Fruit fly (Drosophila melanogaster) whole organism, embryonic: ENCODE data around the gene Tob.

Experiments used
- Atf-2 ChIP-seq: fragments of 200-800 bp; sonication (Bioruptor generic); optimal IDR thresholded peaks from 2 replicates; lab custom pipeline; 2016; ENCODE audit warnings: missing biosample characterization, missing genetic modification characterization
- Bgb ChIP-seq: fragments of 200-800 bp; sonication (Bioruptor generic); IDR thresholded peaks from 2 replicates; pipeline ENCODE4 v1.3.6; 2022; ENCODE audit warnings: missing biosample characterization, missing genetic modification characterization; ENCODE audit not compliant: partially characterized antibody
- Bteb2 ChIP-seq: fragments of 200-800 bp; sonication (Bioruptor generic); optimal IDR thresholded peaks from 2 replicates; lab custom pipeline; 2016; ENCODE audit warnings: missing biosample characterization, missing genetic modification characterization
- CG1529 ChIP-seq: fragments of 200-800 bp; sonication (Bioruptor generic); optimal IDR thresholded peaks from 3 replicates; lab custom pipeline; 2018; ENCODE audit warnings: missing biosample characterization, missing genetic modification characterization
- CG17186 ChIP-seq: fragments of 200-800 bp; sonication (Bioruptor generic); optimal IDR thresholded peaks from 3 replicates; lab custom pipeline; 2017; ENCODE audit warnings: missing biosample characterization, missing genetic modification reagents, missing genetic modification characterization
- CG17328 ChIP-seq: fragments of 200-800 bp; sonication (Bioruptor generic); IDR thresholded peaks from 2 replicates; pipeline ENCODE4 v1.3.6; 2022; ENCODE audit warnings: missing biosample characterization, missing genetic modification characterization
- CG18619 ChIP-seq: fragments of 200-800 bp; sonication (Bioruptor generic); optimal IDR thresholded peaks from 3 replicates; lab custom pipeline; 2017; ENCODE audit warnings: missing biosample characterization, mild to moderate bottlenecking, missing genetic modification characterization
- CG2116 ChIP-seq: fragments of 200-800 bp; sonication (Bioruptor generic); optimal IDR thresholded peaks from 3 replicates; lab custom pipeline; 2018; ENCODE audit warnings: missing biosample characterization, mild to moderate bottlenecking, missing genetic modification characterization
- CG2199 ChIP-seq: fragments of 200-800 bp; sonication (Bioruptor generic); IDR thresholded peaks from 3 replicates; pipeline ENCODE4 v1.3.6; 2022; ENCODE audit warnings: missing biosample characterization, missing genetic modification characterization
- CG2712 ChIP-seq: fragments of 200-800 bp; optimal IDR thresholded peaks from 3 replicates; lab custom pipeline; 2019; ENCODE audit warnings: missing biosample characterization, mild to moderate bottlenecking, missing genetic modification characterization, moderate library complexity
- CG3163 ChIP-seq: fragments of 200-800 bp; sonication (Bioruptor generic); optimal IDR thresholded peaks from 3 replicates; lab custom pipeline; 2016; ENCODE audit warnings: missing biosample characterization, missing genetic modification characterization
- CG33213 ChIP-seq: fragments of 200-800 bp; sonication (Bioruptor generic); optimal IDR thresholded peaks from 3 replicates; lab custom pipeline; 2016; ENCODE audit warnings: missing biosample characterization, missing genetic modification characterization
- CG3995 ChIP-seq: fragments of 200-800 bp; sonication (Bioruptor generic); optimal IDR thresholded peaks from 3 replicates; lab custom pipeline; 2016; ENCODE audit warnings: missing biosample characterization, missing genetic modification characterization
- CG42726 ChIP-seq: fragments of 200-800 bp; sonication (Bioruptor generic); IDR thresholded peaks from 2 replicates; pipeline ENCODE4 v1.3.6; 2022; ENCODE audit warnings: missing biosample characterization, missing genetic modification characterization; ENCODE audit not compliant: partially characterized antibody
- CG4404 ChIP-seq: fragments of 200-800 bp; sonication (Bioruptor generic); IDR thresholded peaks from 2 replicates; pipeline ENCODE4 v1.3.6; 2022; ENCODE audit warnings: missing biosample characterization, missing genetic modification characterization
- CG9215 ChIP-seq: fragments of 200-800 bp; sonication (Bioruptor generic); IDR thresholded peaks from 2 replicates; pipeline ENCODE4 v1.3.6; 2022; ENCODE audit warnings: missing biosample characterization, missing genetic modification characterization
- CTCF ChIP-seq: fragments of 200-800 bp; sonication (Bioruptor generic); optimal IDR thresholded peaks from 2 replicates; lab custom pipeline; 2017; ENCODE audit warnings: missing biosample characterization, mild to moderate bottlenecking, missing genetic modification characterization, moderate library complexity
- Dll ChIP-seq: fragments of 200-800 bp; sonication (Bioruptor generic); IDR thresholded peaks from 4 replicates; pipeline ENCODE4 v1.3.6; 2022; ENCODE audit warnings: missing biosample characterization, missing genetic modification characterization; ENCODE audit not compliant: partially characterized antibody
- Fer3 ChIP-seq: fragments of 200-800 bp; sonication (Bioruptor generic); optimal IDR thresholded peaks from 2 replicates; lab custom pipeline; 2018; ENCODE audit warnings: missing biosample characterization, mild to moderate bottlenecking, missing genetic modification characterization, moderate library complexity
- GATAe ChIP-seq: fragments of 200-800 bp; sonication (Bioruptor generic); conservative IDR thresholded peaks from 2 replicates; pipeline ENCODE4 v1.3.6; 2022; ENCODE audit warnings: missing biosample characterization, missing genetic modification characterization
- Hey ChIP-seq: fragments of 200-800 bp; sonication (Bioruptor generic); optimal IDR thresholded peaks from 3 replicates; lab custom pipeline; 2018; ENCODE audit warnings: missing biosample characterization, mild to moderate bottlenecking, missing genetic modification characterization
- HmgZ ChIP-seq: fragments of 200-800 bp; sonication (Bioruptor generic); optimal IDR thresholded peaks from 2 replicates; lab custom pipeline; 2018; ENCODE audit warnings: missing biosample characterization, mild to moderate bottlenecking, missing genetic modification characterization
- Hr78 ChIP-seq, 2 experiments: fragments of 200-800 bp in 1 of 2; fragments of >200 bp in 1 of 2; sonication (Bioruptor generic) in 1 of 2; optimal IDR thresholded peaks; 2 replicates each; lab custom pipeline; 2017 to 2019; ENCODE audit warnings: missing biosample characterization in 2 of 2, missing genetic modification characterization in 2 of 2, mild to moderate bottlenecking in 1 of 2, moderate library complexity in 1 of 2
- Myb ChIP-seq: fragments of 200-800 bp; sonication (Bioruptor generic); optimal IDR thresholded peaks from 2 replicates; lab custom pipeline; 2016; ENCODE audit warnings: missing biosample characterization, missing genetic modification characterization
- NC2α ChIP-seq: fragments of 200-800 bp; sonication (Bioruptor generic); optimal IDR thresholded peaks from 2 replicates; lab custom pipeline; 2016; ENCODE audit warnings: missing biosample characterization, missing genetic modification characterization
- NfI ChIP-seq: fragments of 200-800 bp; sonication (Bioruptor generic); optimal IDR thresholded peaks from 3 replicates; lab custom pipeline; 2018; ENCODE audit warnings: missing biosample characterization, mild to moderate bottlenecking, missing genetic modification characterization, moderate library complexity
- Sin3A ChIP-seq: fragments of >200 bp; optimal IDR thresholded peaks from 2 replicates; lab custom pipeline; 2018
- Sry-δ ChIP-seq: fragments of 200-800 bp; sonication (Bioruptor generic); optimal IDR thresholded peaks from 2 replicates; lab custom pipeline; 2016; ENCODE audit warnings: missing biosample characterization, missing genetic modification characterization
- Trl ChIP-seq, 3 experiments: fragments of >200 bp in 2 of 3; fragments of 200-800 bp in 1 of 3; sonication (Bioruptor generic) in 1 of 3; optimal IDR thresholded peaks; 2 replicates in 1 of 3; 3 replicates in 2 of 3; lab custom pipeline; 2016 to 2017; ENCODE audit warnings: missing biosample characterization in 1 of 3, missing genetic modification characterization in 1 of 3
- Vsx1 ChIP-seq: fragments of 200-800 bp; sonication (Bioruptor generic); optimal IDR thresholded peaks from 2 replicates; lab custom pipeline; 2017; ENCODE audit warnings: missing biosample characterization, mild to moderate bottlenecking, missing genetic modification characterization, missing genetic modification reagents
- ato ChIP-seq: fragments of 200-800 bp; sonication (Bioruptor generic); IDR thresholded peaks from 2 replicates; pipeline ENCODE4 v1.3.6; 2022; ENCODE audit warnings: missing biosample characterization, missing genetic modification characterization; ENCODE audit not compliant: partially characterized antibody
- bbx ChIP-seq: fragments of 200-800 bp; sonication (Bioruptor generic); IDR thresholded peaks from 2 replicates; pipeline ENCODE4 v1.3.6; 2022; ENCODE audit warnings: missing biosample characterization, missing genetic modification characterization; ENCODE audit not compliant: partially characterized antibody
- bowl ChIP-seq: fragments of 200-800 bp; sonication (Bioruptor generic); IDR thresholded peaks from 2 replicates; pipeline ENCODE4 v1.3.6; 2022; ENCODE audit warnings: missing biosample characterization, missing genetic modification characterization
- cwo ChIP-seq: fragments of 200-800 bp; sonication (Bioruptor generic); optimal IDR thresholded peaks from 3 replicates; lab custom pipeline; 2017; ENCODE audit warnings: missing biosample characterization, missing genetic modification characterization, mild to moderate bottlenecking, moderate library complexity, missing genetic modification reagents
- en ChIP-seq: fragments of 200-800 bp; sonication (Bioruptor generic); optimal IDR thresholded peaks from 2 replicates; lab custom pipeline; 2016; ENCODE audit warnings: missing biosample characterization, missing genetic modification characterization
- eyg ChIP-seq: fragments of 200-800 bp; sonication (Bioruptor generic); optimal IDR thresholded peaks from 3 replicates; lab custom pipeline; 2016; ENCODE audit warnings: missing biosample characterization, missing genetic modification characterization
- gsb ChIP-seq: fragments of 200-800 bp; sonication (Bioruptor generic); IDR thresholded peaks from 2 replicates; pipeline ENCODE4 v1.3.6; 2022; ENCODE audit warnings: missing biosample characterization, missing genetic modification characterization
- hb ChIP-seq: fragments of 200-800 bp; sonication (Bioruptor generic); IDR thresholded peaks from 3 replicates; pipeline ENCODE4 v1.3.6; 2022; ENCODE audit warnings: missing biosample characterization, missing genetic modification characterization; ENCODE audit not compliant: partially characterized antibody
- kah ChIP-seq: fragments of 200-800 bp; sonication (Bioruptor generic); optimal IDR thresholded peaks from 2 replicates; lab custom pipeline; 2018; ENCODE audit warnings: missing biosample characterization, mild to moderate bottlenecking, missing genetic modification characterization
- kni ChIP-seq: fragments of 200-800 bp; sonication (Bioruptor generic); optimal IDR thresholded peaks from 3 replicates; lab custom pipeline; 2017; ENCODE audit warnings: mild to moderate bottlenecking, missing biosample characterization, missing genetic modification reagents, missing genetic modification characterization
- knrl ChIP-seq: fragments of 200-800 bp; sonication (Bioruptor generic); IDR thresholded peaks from 3 replicates; pipeline ENCODE4 v1.3.6; 2022; ENCODE audit warnings: missing biosample characterization, missing genetic modification characterization; ENCODE audit not compliant: partially characterized antibody
- lola ChIP-seq, 3 experiments: fragments of >200 bp in 2 of 3; fragments of 200-800 bp in 1 of 3; sonication (Bioruptor generic) in 1 of 3; optimal IDR thresholded peaks; 2 replicates each; lab custom pipeline; 2017 to 2019; ENCODE audit warnings: missing biosample characterization in 3 of 3, missing genetic modification characterization in 3 of 3, mild to moderate bottlenecking in 1 of 3, moderate library complexity in 1 of 3
- nerfin-2 ChIP-seq: fragments of 200-800 bp; sonication (Bioruptor generic); IDR thresholded peaks from 2 replicates; pipeline ENCODE4 v1.3.6; 2022; ENCODE audit warnings: missing biosample characterization, missing genetic modification characterization; ENCODE audit not compliant: partially characterized antibody
- pita ChIP-seq: fragments of 200-800 bp; sonication (Bioruptor generic); optimal IDR thresholded peaks from 2 replicates; lab custom pipeline; 2017; ENCODE audit warnings: missing biosample characterization, mild to moderate bottlenecking, missing genetic modification characterization
- row ChIP-seq: fragments of 200-800 bp; sonication (Bioruptor generic); IDR thresholded peaks from 3 replicates; pipeline ENCODE4 v1.3.6; 2022; ENCODE audit warnings: missing biosample characterization, missing genetic modification characterization
- sens ChIP-seq: fragments of 200-800 bp; sonication (Bioruptor generic); peaks from one replicate; lab custom pipeline; 2016; ENCODE audit warnings: missing biosample characterization, missing genetic modification characterization
- sens-2 ChIP-seq: fragments of 200-800 bp; sonication (Bioruptor generic); IDR thresholded peaks from 2 replicates; pipeline ENCODE4 v1.3.6; 2022; ENCODE audit warnings: missing biosample characterization, missing genetic modification characterization
- tin ChIP-seq: fragments of 200-800 bp; sonication (Bioruptor generic); optimal IDR thresholded peaks from 3 replicates; lab custom pipeline; 2016; ENCODE audit warnings: missing biosample characterization, missing genetic modification characterization
- tna ChIP-seq: fragments of 200-800 bp; sonication (Bioruptor generic); IDR thresholded peaks from 2 replicates; pipeline ENCODE4 v1.3.6; 2022; ENCODE audit warnings: missing biosample characterization, missing genetic modification characterization; ENCODE audit not compliant: partially characterized antibody
- trem ChIP-seq: fragments of 200-800 bp; optimal IDR thresholded peaks from 3 replicates; lab custom pipeline; 2019; ENCODE audit warnings: missing biosample characterization, mild to moderate bottlenecking, missing genetic modification characterization, moderate library complexity

Tob gene

DNA sequence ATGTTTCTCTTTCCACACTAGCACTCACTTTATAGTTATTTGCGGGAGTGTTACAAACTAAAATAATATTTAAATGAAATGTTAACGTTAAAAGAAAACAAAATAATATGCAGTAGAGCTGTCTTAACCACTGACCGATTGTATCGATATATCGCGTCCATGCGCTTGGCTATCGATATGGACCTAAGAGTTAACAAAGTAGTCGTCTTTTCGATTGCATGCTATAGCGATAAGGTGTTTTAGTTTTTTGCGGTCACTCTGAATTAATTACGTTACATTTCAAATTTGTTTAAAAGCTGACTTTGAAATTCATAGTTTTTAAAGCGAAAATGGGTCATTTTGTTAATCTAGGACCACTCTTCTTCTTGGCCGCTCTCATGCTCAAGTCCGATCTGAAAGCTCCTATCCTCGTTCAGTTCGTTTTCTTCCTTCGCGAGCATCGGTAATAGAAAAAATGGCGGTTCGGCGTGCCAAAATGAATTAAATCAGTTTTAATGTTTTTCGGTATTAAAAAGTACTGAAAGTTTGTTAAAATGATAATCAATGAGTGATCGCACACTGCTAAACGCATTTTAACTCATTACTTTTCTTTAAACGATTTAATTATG is 17.8 kb downstream of the Tob start, which contains the start of gene Nipsnap (continued):
- TF ChIP-seq NfI (GFP tag; lab: Kevin White, UChicago) (no peak), CG2712 (peak; percentile 41), CG3163 (GFP tag; lab: Kevin White, UChicago) (no peak), knrl (GFP tag; lab: Robert Waterston, UW) (peak; percentile 95), hb (peak; percentile 98), row (GFP tag; lab: Robert Waterston, UW) (peak; percentile 45; the same call in 2 of the 3 replicates), GATAe (no peak), eyg (GFP tag; lab: Kevin White, UChicago) (no peak), kah (GFP tag; lab: Kevin White, UChicago) (peak; percentile 4), CG42726 (peak; percentile 96; the same call in 1 of the 2 replicates), Bgb (GFP tag; lab: Robert Waterston, UW) (peak; percentile 98), CG18619 (no peak), CG9215 (no peak), cwo (GFP tag; lab: Kevin White, UChicago) (no peak), gsb (GFP tag; lab: Robert Waterston, UW) (no peak), CG2199 (GFP tag; lab: Robert Waterston, UW) (no peak), lola (GFP tag; optimal IDR thresholded peaks at IDR 0.05; lab: Kevin White, UChicago) (no peak), Sin3A (lab: Kevin White, UChicago) (peak; percentile 61), pita (GFP tag; lab: Kevin White, UChicago) (no peak), Bteb2 (GFP tag; lab: Kevin White, UChicago) (no peak), CTCF (no peak), CG2116 (GFP tag; lab: Kevin White, UChicago) (peak; percentile 89), CG1529 (GFP tag; lab: Kevin White, UChicago) (no peak), en (no peak), Sry-δ (GFP tag; lab: Kevin White, UChicago) (peak; percentile 93), CG17328 (GFP tag; lab: Robert Waterston, UW) (no peak), Myb (GFP tag; lab: Kevin White, UChicago) (peak; percentile 97), sens (GFP tag; lab: Kevin White, UChicago) (peak; percentile 67), HmgZ (tag; lab: Kevin White, UChicago) (peak; percentile 18), CG4404 (GFP tag; lab: Robert Waterston, UW) (no peak), Trl (optimal IDR thresholded peaks at IDR 0.05; lab: Kevin White, UChicago) (no peak), Trl (GFP tag; optimal IDR thresholded peaks at IDR 0.05; lab: Kevin White, UChicago) (no peak), Fer3 (tag; lab: Kevin White, UChicago) (no peak), ato (GFP tag; lab: Robert Waterston, UW) (peak; percentile 98), CG17186 (GFP tag; lab: Kevin White, UChicago) (peak; percentile 14), tin (GFP tag; lab: Kevin White, UChicago) (no peak), Atf-2 (GFP tag; lab: Kevin White, UChicago) (no peak), Dll (GFP tag; lab: Robert Waterston, UW) (peak; percentile 93), Hey (tag; lab: Kevin White, UChicago) (no peak), CG3995 (GFP tag; lab: Kevin White, UChicago) (peak; percentile 43), Hr78 (GFP tag; optimal IDR thresholded peaks at IDR 0.05; lab: Kevin White, UChicago) (no peak), Vsx1 (GFP tag; lab: Kevin White, UChicago) (no peak), tna (peak; percentile 97), kni (GFP tag; lab: Kevin White, UChicago) (no peak), bbx (GFP tag; lab: Robert Waterston, UW) (peak; percentile 98), CG33213 (GFP tag; lab: Kevin White, UChicago) (peak; percentile 1), trem (tag; lab: Kevin White, UChicago) (peak; percentile 51), bowl (GFP tag; lab: Robert Waterston, UW) (no peak), NC2α (GFP tag; lab: Kevin White, UChicago) (no peak), nerfin-2 (GFP tag; lab: Robert Waterston, UW) (peak; percentile 97), sens-2 (GFP tag; lab: Robert Waterston, UW) (no peak)
